Fruit fly (Drosophila melanogaster) whole organism: ENCODE data around the gene Ythdc1.

Experiments
- CG8478 ChIP-seq: fragments of >200 bp; optimal IDR thresholded peaks from 2 replicates; lab custom pipeline; 2018; ENCODE audit warnings: inconsistent platforms
- EcR ChIP-seq, 2 experiments: fragments of >200 bp; optimal IDR thresholded peaks; 2 replicates each; lab custom pipeline; 2017; ENCODE audit warnings: missing biosample characterization in 2 of 2, missing genetic modification characterization in 2 of 2, missing genetic modification reagents in 2 of 2
- psq ChIP-seq: fragments of >200 bp; optimal IDR thresholded peaks from 2 replicates; lab custom pipeline; 2017
- usp ChIP-seq: fragments of >200 bp; optimal IDR thresholded peaks from 2 replicates; lab custom pipeline; 2017; ENCODE audit warnings: missing biosample characterization, missing genetic modification characterization, mixed read lengths

- no peak for TF ChIP-seq EcR (GFP tag; optimal IDR thresholded peaks at IDR 0.05; lab: Kevin White, UChicago)
- no peak for TF ChIP-seq psq (lab: Kevin White, UChicago)
- no peak for TF ChIP-seq CG8478 (lab: Kevin White, UChicago)
- no peak for TF ChIP-seq usp (GFP tag; lab: Kevin White, UChicago)
Measured at dm6 chr3L:3390525-3390924, 16.6 kb upstream of the Ythdc1 start.
